Worm (Caenorhabditis elegans): ENCODE measurements around the gene ucr-2.2.

Gene ucr-2.2

DNA sequence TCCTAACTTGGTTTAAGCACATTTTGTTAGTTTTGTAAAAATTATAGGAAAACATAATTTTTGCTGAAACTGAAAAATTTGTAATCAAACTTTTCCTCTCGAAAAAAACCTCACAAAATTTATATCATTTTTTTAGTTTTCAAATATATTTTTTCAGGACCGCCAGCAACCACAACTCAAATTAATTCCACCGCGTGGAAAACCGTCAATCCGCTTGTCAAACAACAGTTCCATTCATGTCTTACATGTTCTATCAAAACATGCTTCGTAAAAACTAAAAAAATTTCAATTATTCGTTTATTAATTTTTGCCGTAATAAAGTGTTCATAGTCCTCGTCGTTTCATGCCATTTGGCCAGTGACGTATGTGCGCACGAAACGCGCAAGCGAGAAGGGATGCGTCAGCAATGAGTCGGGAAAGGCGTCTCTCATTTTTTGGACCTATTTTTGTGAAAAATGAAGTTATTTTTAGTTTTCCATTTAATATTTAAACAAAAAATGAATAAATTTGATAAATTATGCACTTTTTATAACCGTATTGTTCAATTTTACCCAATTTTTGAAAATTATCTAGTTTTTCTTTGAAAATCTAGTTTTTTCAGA lies at the start of gene ucr-2.2:
ucr-2.2 (plus strand) TSS at position 602 of the 602 bp plus-strand sequence.
- TF ChIP-seq blmp-1 (tag; optimal IDR thresholded peaks at IDR 0.05; ENCODE audit: insufficient read depth) (no peak), nhr-11 (tag; optimal IDR thresholded peaks at IDR 0.05) (no peak), nhr-237 (tag; optimal IDR thresholded peaks at IDR 0.05) (no peak), zag-1 (tag; optimal IDR thresholded peaks at IDR 0.05) (no peak), crh-2 (tag; optimal IDR thresholded peaks at IDR 0.05) (peak; percentile 93), lin-13 (GFP tag; optimal IDR thresholded peaks at IDR 0.05) (peak; percentile 81), gmeb-1 (tag; optimal IDR thresholded peaks at IDR 0.05) (peak; percentile 83), ceh-16 (tag; optimal IDR thresholded peaks at IDR 0.05) (no peak), mab-5 (tag; optimal IDR thresholded peaks at IDR 0.05) (peak; percentile 45), nhr-6 (tag; optimal IDR thresholded peaks at IDR 0.05) (peak; percentile 75), nhr-23 (tag; optimal IDR thresholded peaks at IDR 0.05) (no peak), lsy-2 (tag; optimal IDR thresholded peaks at IDR 0.05) (peak; percentile 44 to 90), lin-11 (tag; optimal IDR thresholded peaks at IDR 0.05) (peak; percentile 75), ama-1 (optimal IDR thresholded peaks at IDR 0.05) (no peak), ceh-82 (tag; optimal IDR thresholded peaks at IDR 0.05) (no peak), snpc-4 (tag; optimal IDR thresholded peaks at IDR 0.05) (peak; percentile 86), nhr-10 (tag; optimal IDR thresholded peaks at IDR 0.05) (no peak), C34F6.9 (tag; optimal IDR thresholded peaks at IDR 0.05) (peak; percentile 91), nhr-129 (tag; optimal IDR thresholded peaks at IDR 0.05) (peak; percentile 74), nhr-21 (tag; optimal IDR thresholded peaks at IDR 0.05) (peak; percentile 63), ztf-4 (tag; optimal IDR thresholded peaks at IDR 0.05) (peak; percentile 35), sem-4 (tag; optimal IDR thresholded peaks at IDR 0.05) (peak; percentile 86), ztf-1 (GFP tag; conservative IDR thresholded peaks at IDR 0.05) (no peak), dmd-4 (tag; optimal IDR thresholded peaks at IDR 0.05) (no peak), R02D3.7 (tag; optimal IDR thresholded peaks at IDR 0.05) (no peak), sma-9 (GFP tag; optimal IDR thresholded peaks at IDR 0.05) (peak; percentile 91), sma-9 (tag; optimal IDR thresholded peaks at IDR 0.05) (no peak), skn-1 (tag; optimal IDR thresholded peaks at IDR 0.05) (no peak), F13H6.1 (tag; optimal IDR thresholded peaks at IDR 0.05) (peak; percentile 85), unc-55 (GFP tag; optimal IDR thresholded peaks at IDR 0.05) (peak; percentile 85), egl-27 (tag; optimal IDR thresholded peaks at IDR 0.05) (peak; percentile 57), Y55F3AM.14 (GFP tag; optimal IDR thresholded peaks at IDR 0.05) (no peak), peb-1 (tag; optimal IDR thresholded peaks at IDR 0.05) (no peak), sma-3 (GFP tag; optimal IDR thresholded peaks at IDR 0.05) (peak; percentile 79), alr-1 (tag; optimal IDR thresholded peaks at IDR 0.05) (no peak), fos-1 (tag; optimal IDR thresholded peaks at IDR 0.05) (peak; percentile 83), nhr-12 (tag; optimal IDR thresholded peaks at IDR 0.05) (no peak), mdl-1 (tag; optimal IDR thresholded peaks at IDR 0.05) (peak in 1 of 2 experiments; percentile 3), elt-3 (tag; optimal IDR thresholded peaks at IDR 0.05) (no peak), elt-1 (tag; optimal IDR thresholded peaks at IDR 0.05) (no peak), unc-39 (tag; optimal IDR thresholded peaks at IDR 0.05) (no peak)

DNA sequence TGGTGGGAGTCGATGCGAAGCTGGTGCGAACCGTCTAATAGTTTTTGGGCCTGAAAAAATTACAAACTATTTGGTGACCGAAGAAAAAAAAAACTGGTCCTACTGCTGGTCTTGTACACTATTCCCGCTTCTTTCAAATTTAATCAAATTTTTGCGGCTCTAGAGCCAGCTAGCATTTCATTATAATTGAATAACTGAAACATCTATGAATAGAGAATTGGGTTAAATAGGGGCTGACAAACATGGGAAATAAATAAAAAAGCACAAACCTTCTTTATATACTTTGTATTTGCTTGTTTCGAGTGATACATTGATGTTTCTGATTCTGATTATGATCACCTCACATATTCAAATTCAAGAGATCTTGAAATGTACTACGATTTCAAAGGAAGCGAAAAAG lies 48.6 kb upstream of the ucr-2.2 start:
- no peak for TF ChIP-seq F13H6.1 (tag; optimal IDR thresholded peaks at IDR 0.05)
- TF ChIP-seq ztf-1 (GFP tag; conservative IDR thresholded peaks at IDR 0.05), result no peak
- no peak for TF ChIP-seq unc-55 (GFP tag; optimal IDR thresholded peaks at IDR 0.05)
- no peak for TF ChIP-seq dmd-4 (tag; optimal IDR thresholded peaks at IDR 0.05)
- no peak for TF ChIP-seq sma-9 (GFP tag; optimal IDR thresholded peaks at IDR 0.05)
- no peak for TF ChIP-seq sma-9 (tag; optimal IDR thresholded peaks at IDR 0.05)
- no peak for TF ChIP-seq nhr-237 (tag; optimal IDR thresholded peaks at IDR 0.05)

DNA sequence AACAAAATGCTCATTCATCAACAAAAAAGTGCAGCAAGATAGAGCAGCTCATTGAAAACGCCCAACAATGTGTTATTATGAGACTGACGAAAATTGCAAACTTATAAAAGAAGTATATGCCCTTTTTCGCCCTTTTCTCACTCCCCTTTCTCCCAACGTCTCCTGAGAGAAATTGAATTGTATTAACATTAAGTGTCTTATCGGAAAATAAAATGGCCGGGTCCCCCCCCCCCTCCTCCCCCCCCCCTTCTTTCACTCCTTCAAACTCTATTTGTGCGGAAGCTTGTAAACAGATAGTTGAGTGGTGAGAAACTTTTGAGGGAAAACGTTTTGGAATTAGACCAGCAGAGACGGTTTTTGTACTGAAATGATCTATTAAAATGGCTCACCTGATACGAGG lies 47.0 kb upstream of the ucr-2.2 start:
- TF ChIP-seq nhr-12 (tag; optimal IDR thresholded peaks at IDR 0.05) (no peak), unc-62 (GFP tag; optimal IDR thresholded peaks at IDR 0.05) (no peak), egl-27 (tag; optimal IDR thresholded peaks at IDR 0.05) (no peak), nhr-10 (tag; optimal IDR thresholded peaks at IDR 0.05) (no peak), fos-1 (tag; optimal IDR thresholded peaks at IDR 0.05) (no peak), unc-55 (GFP tag; optimal IDR thresholded peaks at IDR 0.05) (no peak), nhr-11 (tag; optimal IDR thresholded peaks at IDR 0.05) (no peak), sma-9 (GFP tag; optimal IDR thresholded peaks at IDR 0.05) (no peak), sma-9 (tag; optimal IDR thresholded peaks at IDR 0.05) (no peak), nhr-21 (tag; optimal IDR thresholded peaks at IDR 0.05) (no peak), elt-3 (tag; optimal IDR thresholded peaks at IDR 0.05) (no peak), nhr-77 (tag; optimal IDR thresholded peaks at IDR 0.05) (no peak), skn-1 (tag; optimal IDR thresholded peaks at IDR 0.05) (no peak), sem-4 (tag; optimal IDR thresholded peaks at IDR 0.05) (no peak), unc-39 (tag; optimal IDR thresholded peaks at IDR 0.05) (no peak)

Measured in whole organism, L2 larva.